Worm (Caenorhabditis elegans) whole organism, L2 larva: Measurements from ENCODE around the gene ttbk-7.

Source experiments
- ama-1 ChIP-seq: fragments of 150-350 bp; optimal IDR thresholded peaks from 2 replicates; lab custom pipeline; 2018; ENCODE audit warnings: inconsistent platforms
- lsy-2 ChIP-seq, 2 experiments: fragments of 150-350 bp in 1 of 2; sonication (generic microtip) in 1 of 2; optimal IDR thresholded peaks; 2 replicates each; lab custom pipeline; 2014 to 2017; ENCODE audit warnings: missing biosample characterization in 2 of 2, missing genetic modification characterization in 2 of 2
- nhr-23 ChIP-seq: fragments of 150-350 bp; optimal IDR thresholded peaks from 2 replicates; lab custom pipeline; 2014; ENCODE audit warnings: missing biosample characterization, missing genetic modification reagents, missing genetic modification characterization
- nhr-25 ChIP-seq: fragments of 150-350 bp; sonication (generic microtip); optimal IDR thresholded peaks from 3 replicates; lab custom pipeline; 2014; ENCODE audit warnings: missing biosample characterization, missing genetic modification characterization
- zag-1 ChIP-seq: fragments of 150-350 bp; optimal IDR thresholded peaks from 2 replicates; lab custom pipeline; 2014; ENCODE audit warnings: missing biosample characterization, missing genetic modification characterization

DNA sequence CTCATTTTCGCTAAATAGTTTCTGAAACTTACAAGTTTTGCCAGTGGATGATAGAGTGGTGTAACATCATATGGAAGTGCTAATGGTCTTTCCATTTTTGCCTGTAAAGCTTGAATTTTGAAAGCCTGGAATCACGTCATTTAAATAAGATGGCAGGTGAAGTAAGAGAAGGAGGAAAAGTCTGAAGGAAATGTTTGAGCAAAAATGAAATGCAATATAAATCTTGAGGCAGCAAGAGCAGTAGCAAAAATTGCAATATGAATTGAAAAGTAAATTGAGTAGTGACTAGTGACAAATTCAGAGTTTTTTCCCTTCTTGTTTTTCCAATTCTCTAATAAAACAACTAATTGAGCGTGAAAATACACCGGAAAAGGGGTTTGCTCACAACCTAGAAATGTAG is 9.8 kb downstream of the ttbk-7 start, which contains the start of gene glb-24:
- TF ChIP-seq ama-1 (lab: Kevin White, UChicago) (no peak), nhr-25 (tag; lab: Kevin White, UChicago) (no peak), nhr-23 (tag; lab: Kevin White, UChicago) (no peak), lsy-2 (tag; optimal IDR thresholded peaks at IDR 0.05; lab: Kevin White, UChicago) (no peak), zag-1 (tag; lab: Kevin White, UChicago) (no peak)
